Fruit fly (Drosophila melanogaster): ENCODE results near the gene CG6937.

CG6937 gene

dm6 chr3R:22558398-22558797 lies 26.2 kb upstream of the CG6937 start:
- TF ChIP-seq usp (GFP tag; optimal IDR thresholded peaks at IDR 0.05) (no peak), psq (optimal IDR thresholded peaks at IDR 0.05) (no peak), Dll (optimal IDR thresholded peaks at IDR 0.05) (no peak), pan (optimal IDR thresholded peaks at IDR 0.05) (no peak), CG8478 (optimal IDR thresholded peaks at IDR 0.05) (no peak), EcR (GFP tag; optimal IDR thresholded peaks at IDR 0.05) (no peak)

- TF ChIP-seq EcR (GFP tag; optimal IDR thresholded peaks at IDR 0.05), result no peak
- TF ChIP-seq Dll (optimal IDR thresholded peaks at IDR 0.05), result no peak
These were observed 24.3 kb upstream of the CG6937 start for dm6 chr3R:22560224-22560623.

- TF ChIP-seq Dll (optimal IDR thresholded peaks at IDR 0.05) (no peak), CG8478 (optimal IDR thresholded peaks at IDR 0.05) (no peak), pan (optimal IDR thresholded peaks at IDR 0.05) (no peak), psq (optimal IDR thresholded peaks at IDR 0.05) (no peak), EcR (GFP tag; optimal IDR thresholded peaks at IDR 0.05) (no peak), usp (GFP tag; optimal IDR thresholded peaks at IDR 0.05) (no peak)
These were observed 22.1 kb upstream of the CG6937 start, which contains the start of gene sit for dm6 chr3R:22562502-22562901. TSS of gene sit (minus strand) at chr3R:22562572.

dm6 chr3R:22564076-22564475 lies 20.5 kb upstream of the CG6937 start:
- no peak for TF ChIP-seq psq (optimal IDR thresholded peaks at IDR 0.05)
- TF ChIP-seq usp (GFP tag; optimal IDR thresholded peaks at IDR 0.05), result no peak
- no peak for TF ChIP-seq Dll (optimal IDR thresholded peaks at IDR 0.05)
- no peak for TF ChIP-seq CG8478 (optimal IDR thresholded peaks at IDR 0.05)
- no peak for TF ChIP-seq pan (optimal IDR thresholded peaks at IDR 0.05)
- no peak for TF ChIP-seq EcR (GFP tag; optimal IDR thresholded peaks at IDR 0.05)

- TF ChIP-seq CG8478 (optimal IDR thresholded peaks at IDR 0.05), result no peak
- no peak for TF ChIP-seq psq (optimal IDR thresholded peaks at IDR 0.05)
These were observed 19.9 kb upstream of the CG6937 start for dm6 chr3R:22564707-22565106.

dm6 chr3R:22565732-22566131 lies 18.8 kb upstream of the CG6937 start:
- TF ChIP-seq psq (optimal IDR thresholded peaks at IDR 0.05), result no peak
- TF ChIP-seq CG8478 (optimal IDR thresholded peaks at IDR 0.05), result no peak

- no peak for TF ChIP-seq usp (GFP tag; optimal IDR thresholded peaks at IDR 0.05)
- no peak for TF ChIP-seq EcR (GFP tag; optimal IDR thresholded peaks at IDR 0.05)
- TF ChIP-seq pan (optimal IDR thresholded peaks at IDR 0.05), result no peak
- TF ChIP-seq CG8478 (optimal IDR thresholded peaks at IDR 0.05), result no peak
- no peak for TF ChIP-seq Dll (optimal IDR thresholded peaks at IDR 0.05)
- no peak for TF ChIP-seq psq (optimal IDR thresholded peaks at IDR 0.05)
These were observed 16.1 kb upstream of the CG6937 start for dm6 chr3R:22568508-22568907.

dm6 chr3R:22569888-22570287 lies 14.7 kb upstream of the CG6937 start, which contains the start of gene CG33110:
TSS of gene CG33110 (plus strand) at chr3R:22570188.
- TF ChIP-seq psq (optimal IDR thresholded peaks at IDR 0.05), result no peak
- no peak for TF ChIP-seq usp (GFP tag; optimal IDR thresholded peaks at IDR 0.05)
- TF ChIP-seq Dll (optimal IDR thresholded peaks at IDR 0.05), result no peak
- TF ChIP-seq pan (optimal IDR thresholded peaks at IDR 0.05), result no peak
- no peak for TF ChIP-seq CG8478 (optimal IDR thresholded peaks at IDR 0.05)
- no peak for TF ChIP-seq EcR (GFP tag; optimal IDR thresholded peaks at IDR 0.05)

- TF ChIP-seq pan (optimal IDR thresholded peaks at IDR 0.05) (no peak), CG8478 (optimal IDR thresholded peaks at IDR 0.05) (no peak), usp (GFP tag; optimal IDR thresholded peaks at IDR 0.05) (no peak), psq (optimal IDR thresholded peaks at IDR 0.05) (no peak), EcR (GFP tag; optimal IDR thresholded peaks at IDR 0.05) (no peak), Dll (optimal IDR thresholded peaks at IDR 0.05) (no peak)
These were observed 11.0 kb upstream of the CG6937 start for dm6 chr3R:22573590-22573989.

- no peak for TF ChIP-seq EcR (GFP tag; optimal IDR thresholded peaks at IDR 0.05)
These were observed 8.4 kb upstream of the CG6937 start for dm6 chr3R:22576096-22576697.

dm6 chr3R:22576979-22577378 lies 7.6 kb upstream of the CG6937 start:
- TF ChIP-seq EcR (GFP tag; optimal IDR thresholded peaks at IDR 0.05) (no peak), Dll (optimal IDR thresholded peaks at IDR 0.05) (no peak), CG8478 (optimal IDR thresholded peaks at IDR 0.05) (no peak), psq (optimal IDR thresholded peaks at IDR 0.05) (no peak), pan (optimal IDR thresholded peaks at IDR 0.05) (no peak), usp (GFP tag; optimal IDR thresholded peaks at IDR 0.05) (no peak)

- no peak for TF ChIP-seq CG8478 (optimal IDR thresholded peaks at IDR 0.05)
- TF ChIP-seq EcR (GFP tag; optimal IDR thresholded peaks at IDR 0.05), result no peak
- no peak for TF ChIP-seq Dll (optimal IDR thresholded peaks at IDR 0.05)
- TF ChIP-seq psq (optimal IDR thresholded peaks at IDR 0.05), result no peak
These were observed 4.0 kb upstream of the CG6937 start, which contains the start of gene CSN6 for dm6 chr3R:22580546-22580945. TSS of gene CSN6 (plus strand) at chr3R:22580773.

- TF ChIP-seq usp (GFP tag; optimal IDR thresholded peaks at IDR 0.05), result no peak
- TF ChIP-seq psq (optimal IDR thresholded peaks at IDR 0.05), result no peak
- no peak for TF ChIP-seq Dll (optimal IDR thresholded peaks at IDR 0.05)
- TF ChIP-seq EcR (GFP tag; optimal IDR thresholded peaks at IDR 0.05), result no peak
- TF ChIP-seq CG8478 (optimal IDR thresholded peaks at IDR 0.05), result no peak
- TF ChIP-seq pan (optimal IDR thresholded peaks at IDR 0.05), result no peak
These were observed 1.6 kb upstream of the CG6937 start, which contains the start of gene Dph5 for dm6 chr3R:22582981-22583380. TSS of gene Dph5 (minus strand) at chr3R:22583225.

All from whole organism.